Fruit fly (Drosophila melanogaster): ENCODE measurements around the gene Trmt61.

Gene Trmt61

dm6 chr3R:26011542-26011941, 47.8 kb upstream of the Trmt61 start (continued):
- TF ChIP-seq CG9215 (GFP tag; IDR thresholded peaks at IDR 0.05): no peak
- peak; percentile 63 for TF ChIP-seq sd (tag; optimal IDR thresholded peaks at IDR 0.05)
- no peak for TF ChIP-seq Dp (GFP tag; optimal IDR thresholded peaks at IDR 0.05)
- no peak for TF ChIP-seq nerfin-2 (GFP tag; IDR thresholded peaks at IDR 0.05; ENCODE audit: partially characterized antibody)
- no peak for TF ChIP-seq ap (GFP tag; IDR thresholded peaks at IDR 0.05)
- no peak for TF ChIP-seq Lhr (GFP tag; optimal IDR thresholded peaks at IDR 0.05)
- peak; percentile 9 for TF ChIP-seq sug (tag; optimal IDR thresholded peaks at IDR 0.05)
- no peak for TF ChIP-seq schlank (tag; optimal IDR thresholded peaks at IDR 0.05)
- peak; percentile 6 for TF ChIP-seq NC2β (GFP tag; optimal IDR thresholded peaks at IDR 0.05)
- peak; percentile 61 for TF ChIP-seq CG8924 (tag; optimal IDR thresholded peaks at IDR 0.05)
- no peak for TF ChIP-seq Sin3A (optimal IDR thresholded peaks at IDR 0.05)
- TF ChIP-seq crc (GFP tag; optimal IDR thresholded peaks at IDR 0.05): no peak
- TF ChIP-seq eve (GFP tag; optimal IDR thresholded peaks at IDR 0.05): no peak
- no peak for TF ChIP-seq CG16863 (GFP tag; optimal IDR thresholded peaks at IDR 0.05)
- no peak for TF ChIP-seq Adf1 (GFP tag; IDR thresholded peaks at IDR 0.05)
- no peak for TF ChIP-seq ssp (GFP tag; IDR thresholded peaks at IDR 0.05)
- no peak for TF ChIP-seq CG17829 (tag; optimal IDR thresholded peaks at IDR 0.05)
- no peak for TF ChIP-seq dm (GFP tag; optimal IDR thresholded peaks at IDR 0.05)
- no peak for TF ChIP-seq stwl (tag; optimal IDR thresholded peaks at IDR 0.05)
- peak; percentile 1 for TF ChIP-seq CG15514 (GFP tag; optimal IDR thresholded peaks at IDR 0.05)
- no peak for TF ChIP-seq ken (GFP tag; IDR thresholded peaks at IDR 0.05)
- TF ChIP-seq HHEX (GFP tag; optimal IDR thresholded peaks at IDR 0.05): peak; percentile 37
- no peak for TF ChIP-seq CG6689 (GFP tag; IDR thresholded peaks at IDR 0.05)
- no peak for TF ChIP-seq da (GFP tag; optimal IDR thresholded peaks at IDR 0.05)
- peak; percentile 3 for TF ChIP-seq Deaf1 (tag; optimal IDR thresholded peaks at IDR 0.05)
- TF ChIP-seq ems (GFP tag; optimal IDR thresholded peaks at IDR 0.05): no peak
- TF ChIP-seq CG1603 (tag; optimal IDR thresholded peaks at IDR 0.05): peak; percentile 43
- TF ChIP-seq Atf6 (GFP tag; IDR thresholded peaks at IDR 0.05): no peak
- TF ChIP-seq ham (GFP tag; IDR thresholded peaks at IDR 0.05): no peak
- TF ChIP-seq Hmx (GFP tag; optimal IDR thresholded peaks at IDR 0.05): no peak
- no peak for TF ChIP-seq row (GFP tag; IDR thresholded peaks at IDR 0.05)
- no peak for TF ChIP-seq peb (GFP tag; IDR thresholded peaks at IDR 0.05)
- no peak for TF ChIP-seq Fer1 (GFP tag; optimal IDR thresholded peaks at IDR 0.05)
- TF ChIP-seq so (GFP tag; IDR thresholded peaks at IDR 0.05): 0 out of 3 replicates have a peak, but pooled peaks have one; percentile 30
- TF ChIP-seq sr (GFP tag; IDR thresholded peaks at IDR 0.05): no peak
- no peak for TF ChIP-seq prd (optimal IDR thresholded peaks at IDR 0.05)
- no peak for TF ChIP-seq prd (GFP tag; IDR thresholded peaks at IDR 0.05)
- no peak for TF ChIP-seq CG32532 (GFP tag; IDR thresholded peaks at IDR 0.05)
- TF ChIP-seq pb (GFP tag; optimal IDR thresholded peaks at IDR 0.05): no peak
- TF ChIP-seq CG1647 (GFP tag; optimal IDR thresholded peaks at IDR 0.05): no peak
- TF ChIP-seq CG12744 (GFP tag; optimal IDR thresholded peaks at IDR 0.05): no peak
- TF ChIP-seq jing (GFP tag; optimal IDR thresholded peaks at IDR 0.05): no peak
- peak; percentile 43 for TF ChIP-seq CG10543 (GFP tag; optimal IDR thresholded peaks at IDR 0.05)
- no peak for TF ChIP-seq CG17328 (GFP tag; IDR thresholded peaks at IDR 0.05)
- no peak for TF ChIP-seq CkIIα-i1 (GFP tag; IDR thresholded peaks at IDR 0.05)
- TF ChIP-seq hbn (GFP tag; IDR thresholded peaks at IDR 0.05; ENCODE audit: partially characterized antibody): no peak
- no peak for TF ChIP-seq Eip74EF (GFP tag; optimal IDR thresholded peaks at IDR 0.05)
- TF ChIP-seq Med (GFP tag): peak; percentile 61
- no peak for TF ChIP-seq CG5245 (GFP tag; optimal IDR thresholded peaks at IDR 0.05)
- TF ChIP-seq NfI (GFP tag; optimal IDR thresholded peaks at IDR 0.05): no peak
- TF ChIP-seq dysf (GFP tag; IDR thresholded peaks at IDR 0.05): no peak
- no peak for TF ChIP-seq onecut (GFP tag; IDR thresholded peaks at IDR 0.05)
- TF ChIP-seq sisA (GFP tag; IDR thresholded peaks at IDR 0.05): no peak
